Worm (Caenorhabditis elegans): ENCODE data around the gene eri-12.

DNA sequence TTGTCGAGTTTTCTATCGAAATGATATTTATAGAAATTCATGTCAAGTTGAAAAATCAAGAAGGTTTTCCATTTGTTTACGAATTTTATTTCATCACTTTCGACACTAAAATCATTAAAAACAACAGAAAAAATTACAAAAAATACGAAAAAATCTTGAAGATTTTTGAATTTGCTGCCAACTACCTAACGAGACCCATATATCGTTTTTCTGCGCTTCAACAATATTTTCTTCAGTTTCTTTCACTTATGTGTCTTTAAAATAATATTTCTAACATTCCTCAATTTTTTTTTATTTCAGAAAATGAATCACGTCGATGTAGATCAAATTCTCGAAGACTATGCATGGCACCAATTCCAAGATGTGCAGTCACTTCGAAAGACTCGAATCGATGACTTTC, 27.4 kb upstream of the eri-12 start, which contains the start of gene lin-24:
- no peak for TF ChIP-seq hmbx-1 (tag; optimal IDR thresholded peaks at IDR 0.05)
- no peak for TF ChIP-seq flt-1 (GFP tag; IDR thresholded peaks at IDR 0.05)
- no peak for TF ChIP-seq tra-4 (tag; optimal IDR thresholded peaks at IDR 0.05)
- no peak for TF ChIP-seq sea-1 (GFP tag; conservative IDR thresholded peaks at IDR 0.05)
